Worm (Caenorhabditis elegans) whole organism, mixed stage, embryonic: ENCODE data around the gene Y9C9A.16.

Experiments
- nhr-12 ChIP-seq: fragments of 150-350 bp; optimal IDR thresholded peaks from 2 replicates; lab custom pipeline; 2014; ENCODE audit warnings: missing biosample characterization, missing genetic modification characterization
- nhr-237 ChIP-seq: fragments of 150-350 bp; optimal IDR thresholded peaks from 2 replicates; lab custom pipeline; 2014; ENCODE audit warnings: missing biosample characterization, missing genetic modification characterization
- nhr-28 ChIP-seq: fragments of 150-350 bp; optimal IDR thresholded peaks from 2 replicates; lab custom pipeline; 2014; ENCODE audit warnings: missing biosample characterization, missing genetic modification characterization
- pha-4 ChIP-seq: fragments of 150-350 bp; optimal IDR thresholded peaks from 2 replicates; lab custom pipeline; 2018; ENCODE audit warnings: missing biosample characterization, missing genetic modification reagents, missing genetic modification characterization
- snpc-4 ChIP-seq: fragments of 150-350 bp; optimal IDR thresholded peaks from 2 replicates; lab custom pipeline; 2014; ENCODE audit warnings: missing biosample characterization, missing genetic modification characterization

DNA sequence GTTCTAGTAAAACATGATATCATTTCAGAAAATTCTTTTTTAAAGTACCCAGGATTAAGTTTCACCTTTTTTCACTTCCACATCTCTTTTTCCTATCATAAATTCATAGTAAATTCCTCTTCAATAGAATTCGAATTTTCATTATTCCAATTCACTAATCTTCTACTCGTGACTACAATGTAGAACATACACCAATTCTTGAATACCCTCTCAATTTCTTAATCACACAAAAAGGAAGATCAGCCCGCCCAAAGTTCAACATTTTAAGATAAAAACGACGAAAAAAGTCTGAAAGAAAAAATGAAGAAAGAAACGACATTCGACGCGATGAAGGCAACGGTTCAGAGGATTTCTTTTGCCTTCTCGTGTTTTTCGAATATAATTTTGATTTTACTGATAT, 22.0 kb downstream of the Y9C9A.16 start, which contains the start of gene str-163:
- no peak for TF ChIP-seq snpc-4 (tag; lab: Kevin White, UChicago)
- no peak for TF ChIP-seq nhr-28 (tag; lab: Kevin White, UChicago)
- no peak for TF ChIP-seq nhr-237 (tag; lab: Kevin White, UChicago)
- TF ChIP-seq pha-4: no peak
- no peak for TF ChIP-seq nhr-12 (tag; lab: Kevin White, UChicago)
